Worm (Caenorhabditis elegans) whole organism, L1 larva: ENCODE results near the gene sdf-9.

Source experiments
- C16A3.4 ChIP-seq: fragments of 150-350 bp; optimal IDR thresholded peaks from 2 replicates; lab custom pipeline; 2014; ENCODE audit warnings: missing biosample characterization, missing genetic modification characterization
- Y116A8C.19 ChIP-seq: sonication (generic microtip); optimal IDR thresholded peaks from 2 replicates; lab custom pipeline; 2016; ENCODE audit warnings: missing compliant biosample characterization, missing genetic modification characterization, borderline replicate concordance
- alr-1 ChIP-seq: fragments of 200-800 bp; sonication (Bioruptor generic); optimal IDR thresholded peaks from 2 replicates; lab custom pipeline; 2018; ENCODE audit warnings: borderline replicate concordance, mild to moderate bottlenecking, missing genetic modification characterization, missing compliant biosample characterization
- ceh-82 ChIP-seq, 3 experiments: fragments of 150-350 bp in 1 of 3; sonication (generic microtip) in 2 of 3; optimal IDR thresholded peaks; 2 replicates each; lab custom pipeline; 2014 to 2017; ENCODE audit warnings: missing biosample characterization in 3 of 3, missing genetic modification characterization in 3 of 3
- ceh-88 ChIP-seq: fragments of 200-800 bp; sonication (Bioruptor generic); IDR thresholded peaks from 2 replicates; pipeline ENCODE4 v1.3.6; 2022; ENCODE audit warnings: missing genetic modification characterization, missing compliant biosample characterization
- dpl-1 ChIP-seq, 3 experiments: fragments of 150-350 bp in 2 of 3; sonication (generic microtip) in 1 of 3; optimal IDR thresholded peaks; 2 replicates each; lab custom pipeline; 2014 to 2017; ENCODE audit warnings: missing biosample characterization in 3 of 3, missing genetic modification characterization in 3 of 3, missing genetic modification reagents in 3 of 3
- efl-1 ChIP-seq, 4 experiments: fragments of 150-350 bp; optimal IDR thresholded peaks in 3 of 4; peaks in 1 of 4; 1 replicate in 1 of 4; 2 replicates in 3 of 4; lab custom pipeline; 2014; ENCODE audit warnings: missing biosample characterization in 2 of 4, missing genetic modification characterization in 2 of 4, missing genetic modification reagents in 2 of 4
- egl-27 ChIP-seq, 2 experiments: fragments of 150-350 bp in 1 of 2; sonication (generic microtip); optimal IDR thresholded peaks; 3 replicates each; lab custom pipeline; 2017 to 2018; ENCODE audit warnings: missing biosample characterization in 2 of 2, missing genetic modification characterization in 2 of 2, missing genetic modification reagents in 2 of 2
- elt-3 ChIP-seq, 6 experiments: fragments of 150-350 bp in 1 of 6; sonication (generic microtip); optimal IDR thresholded peaks; 2 replicates each; lab custom pipeline; 2017 to 2018; ENCODE audit warnings: missing biosample characterization in 6 of 6, missing genetic modification characterization in 6 of 6, inconsistent platforms in 1 of 6
- ets-5 ChIP-seq: fragments of 200-800 bp; sonication (Bioruptor generic); IDR thresholded peaks from 2 replicates; pipeline ENCODE4 v1.3.6; 2022; ENCODE audit warnings: missing genetic modification characterization, missing compliant biosample characterization
- grh-1 ChIP-seq: fragments of 200-800 bp; sonication (Bioruptor generic); IDR thresholded peaks from 2 replicates; pipeline ENCODE4 v1.3.6; 2022; ENCODE audit warnings: missing genetic modification reagents, missing genetic modification characterization, missing compliant biosample characterization
- irx-1 ChIP-seq: sonication (generic microtip); optimal IDR thresholded peaks from 2 replicates; lab custom pipeline; 2016; ENCODE audit warnings: missing genetic modification characterization, missing compliant biosample characterization
- lin-13 ChIP-seq: fragments of 150-350 bp; optimal IDR thresholded peaks from 2 replicates; lab custom pipeline; 2014; ENCODE audit warnings: missing biosample characterization, missing genetic modification reagents, missing genetic modification characterization
- lin-15B ChIP-seq: fragments of 150-350 bp; sonication (generic microtip); optimal IDR thresholded peaks from 3 replicates; lab custom pipeline; 2014; ENCODE audit warnings: missing biosample characterization, missing genetic modification characterization
- lin-35 ChIP-seq, 2 experiments: fragments of 150-350 bp; optimal IDR thresholded peaks; 2 replicates each; lab custom pipeline; 2014; ENCODE audit warnings: missing biosample characterization in 2 of 2, missing genetic modification characterization in 2 of 2, missing genetic modification reagents in 2 of 2
- lin-39 ChIP-seq: fragments of 150-350 bp; optimal IDR thresholded peaks from 2 replicates; lab custom pipeline; 2014; ENCODE audit warnings: missing biosample characterization, missing genetic modification reagents, missing genetic modification characterization
- lir-3 ChIP-seq: sonication (generic microtip); optimal IDR thresholded peaks from 2 replicates; lab custom pipeline; 2016; ENCODE audit warnings: mild to moderate bottlenecking, missing genetic modification characterization, moderate library complexity, missing compliant biosample characterization; ENCODE audit not compliant: poor library complexity
- lsy-2 ChIP-seq, 2 experiments: fragments of 150-350 bp; optimal IDR thresholded peaks; 2 replicates each; lab custom pipeline; 2014; ENCODE audit warnings: missing biosample characterization in 2 of 2, missing genetic modification characterization in 2 of 2
- mef-2 ChIP-seq: fragments of 150-350 bp; optimal IDR thresholded peaks from 2 replicates; lab custom pipeline; 2014; ENCODE audit warnings: missing biosample characterization, missing genetic modification characterization
- mep-1 ChIP-seq: fragments of 150-350 bp; optimal IDR thresholded peaks from 2 replicates; lab custom pipeline; 2014; ENCODE audit warnings: missing biosample characterization, missing genetic modification characterization
- nhr-11 ChIP-seq: fragments of 150-350 bp; optimal IDR thresholded peaks from 2 replicates; lab custom pipeline; 2014; ENCODE audit warnings: missing biosample characterization, missing genetic modification characterization
- nhr-237 ChIP-seq: fragments of 150-350 bp; optimal IDR thresholded peaks from 2 replicates; lab custom pipeline; 2014; ENCODE audit warnings: missing biosample characterization, missing genetic modification characterization
- nhr-71 ChIP-seq: sonication (generic microtip); optimal IDR thresholded peaks from 2 replicates; lab custom pipeline; 2016; ENCODE audit warnings: mild to moderate bottlenecking, missing genetic modification characterization, moderate library complexity, missing compliant biosample characterization
- nhr-76 ChIP-seq: sonication (generic microtip); optimal IDR thresholded peaks from 2 replicates; lab custom pipeline; 2017; ENCODE audit warnings: missing biosample characterization, missing genetic modification characterization
- nhr-85 ChIP-seq: sonication (generic microtip); peaks from one replicate; lab custom pipeline; 2016; ENCODE audit warnings: missing genetic modification characterization, inconsistent platforms, missing compliant biosample characterization
- nhr-90 ChIP-seq: sonication (generic microtip); optimal IDR thresholded peaks from 2 replicates; lab custom pipeline; 2016; ENCODE audit warnings: mild to moderate bottlenecking, missing genetic modification characterization, missing compliant biosample characterization; ENCODE audit not compliant: poor library complexity
- pax-3 ChIP-seq: fragments of 200-800 bp; sonication (Bioruptor generic); optimal IDR thresholded peaks from 2 replicates; lab custom pipeline; 2018; ENCODE audit warnings: mild to moderate bottlenecking, missing genetic modification characterization, moderate library complexity, missing compliant biosample characterization
- pqm-1 ChIP-seq: sonication (generic microtip); optimal IDR thresholded peaks from 3 replicates; lab custom pipeline; 2017; ENCODE audit warnings: missing biosample characterization, missing genetic modification characterization
- rnt-1 ChIP-seq: sonication (generic microtip); optimal IDR thresholded peaks from 2 replicates; lab custom pipeline; 2016; ENCODE audit warnings: mild to moderate bottlenecking, missing genetic modification characterization, moderate library complexity, missing compliant biosample characterization
- snpc-4 ChIP-seq: fragments of 150-350 bp; optimal IDR thresholded peaks from 2 replicates; lab custom pipeline; 2014; ENCODE audit warnings: missing biosample characterization, missing genetic modification characterization
- sox-4 ChIP-seq: sonication (generic microtip); optimal IDR thresholded peaks from 2 replicates; lab custom pipeline; 2016; ENCODE audit warnings: missing genetic modification characterization, missing compliant biosample characterization
- sptf-1 ChIP-seq: fragments of 150-350 bp; optimal IDR thresholded peaks from 2 replicates; lab custom pipeline; 2014; ENCODE audit warnings: missing biosample characterization, missing genetic modification characterization
- sup-37 ChIP-seq: fragments of 200-800 bp; sonication (Bioruptor generic); optimal IDR thresholded peaks from 2 replicates; lab custom pipeline; 2018; ENCODE audit warnings: mild to moderate bottlenecking, missing genetic modification characterization, missing compliant biosample characterization
- swsn-7 ChIP-seq: sonication (generic microtip); optimal IDR thresholded peaks from 2 replicates; lab custom pipeline; 2016; ENCODE audit warnings: missing genetic modification characterization, missing compliant biosample characterization
- unc-62 ChIP-seq: fragments of 150-350 bp; optimal IDR thresholded peaks from 2 replicates; lab custom pipeline; 2014; ENCODE audit warnings: missing biosample characterization, missing genetic modification reagents, missing genetic modification characterization
- xbp-1 ChIP-seq: sonication (generic microtip); optimal IDR thresholded peaks from 2 replicates; lab custom pipeline; 2016; ENCODE audit warnings: missing genetic modification characterization, missing compliant biosample characterization
- zag-1 ChIP-seq: fragments of 150-350 bp; optimal IDR thresholded peaks from 2 replicates; lab custom pipeline; 2014; ENCODE audit warnings: missing biosample characterization, missing genetic modification characterization
- zip-4 ChIP-seq: fragments of 200-800 bp; sonication (Bioruptor generic); optimal IDR thresholded peaks from 2 replicates; lab custom pipeline; 2018; ENCODE audit warnings: mild to moderate bottlenecking, missing genetic modification characterization, moderate library complexity, missing compliant biosample characterization
- ztf-11 ChIP-seq, 2 experiments: sonication (generic microtip); optimal IDR thresholded peaks; 2 replicates each; lab custom pipeline; 2016 to 2017; ENCODE audit warnings: missing genetic modification characterization in 2 of 2, missing biosample characterization in 1 of 2, missing compliant biosample characterization in 1 of 2

Gene sdf-9

DNA sequence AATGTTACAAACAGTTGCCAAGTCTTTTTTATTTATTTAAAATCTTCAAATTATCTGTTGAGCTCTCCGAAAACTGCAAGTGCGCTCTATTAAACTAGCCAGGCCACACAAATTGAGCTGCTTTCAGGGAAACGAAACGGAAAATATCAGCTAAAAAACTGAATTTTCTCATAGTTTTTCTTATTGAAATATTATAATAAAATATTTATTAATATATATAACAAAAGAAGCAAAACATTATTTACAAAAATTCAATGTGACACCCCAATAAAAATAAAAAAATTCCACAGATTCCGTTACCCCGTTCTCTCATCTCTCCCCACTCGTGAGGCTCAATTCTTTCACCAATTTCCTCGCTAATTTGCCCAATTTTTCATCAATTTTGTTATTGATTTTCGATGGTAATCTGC lies 34.5 kb downstream of the sdf-9 start (continued):
- TF ChIP-seq xbp-1 (tag; lab: Kevin White, UChicago): peak; percentile 33
- no peak for TF ChIP-seq sup-37 (GFP tag; lab: Kevin White, UChicago)
- peak; percentile 34; the same call in 1 of the 2 replicates for TF ChIP-seq ceh-88
- no peak for TF ChIP-seq mef-2
- peak; percentile 60 for TF ChIP-seq pax-3 (tag; lab: Kevin White, UChicago)
- TF ChIP-seq C16A3.4: peak; percentile 22
- TF ChIP-seq sptf-1 (tag; lab: Kevin White, UChicago): no peak
- peak in 2 of 3 experiments; percentile 5 to 13 for TF ChIP-seq ceh-82 (tag; optimal IDR thresholded peaks at IDR 0.05; lab: Kevin White, UChicago)
- TF ChIP-seq rnt-1 (tag; lab: Kevin White, UChicago): no peak
- no peak for TF ChIP-seq unc-62 (GFP tag; lab: Kevin White, UChicago)
- no peak for TF ChIP-seq ztf-11 (tag; optimal IDR thresholded peaks at IDR 0.05; lab: Kevin White, UChicago)
- TF ChIP-seq lir-3 (tag; lab: Kevin White, UChicago): peak; percentile 37
- no peak for TF ChIP-seq zag-1 (tag; lab: Kevin White, UChicago)
- no peak for TF ChIP-seq sox-4 (tag; lab: Kevin White, UChicago)
- peak; percentile 2 for TF ChIP-seq swsn-7 (tag; lab: Kevin White, UChicago)
- peak; percentile 19 for TF ChIP-seq mep-1

DNA sequence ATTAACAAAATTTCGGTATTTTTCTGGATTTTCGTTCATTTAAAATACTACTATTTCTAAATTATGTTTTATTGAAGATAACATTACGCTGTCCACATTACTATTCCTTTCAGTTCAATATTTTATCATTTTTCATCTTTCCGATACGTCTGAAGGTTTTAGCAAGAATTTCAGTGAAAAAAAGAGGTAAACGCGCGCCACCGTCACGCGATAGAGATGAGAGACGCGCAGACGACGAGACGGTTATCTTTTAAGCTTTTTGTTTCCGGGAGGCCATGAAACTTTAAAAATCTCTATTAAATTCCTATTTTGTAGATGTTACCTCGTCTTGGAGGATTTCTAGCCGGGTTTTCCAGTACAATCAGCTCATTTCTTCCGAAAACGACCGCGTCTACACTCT lies 39.7 kb downstream of the sdf-9 start, which contains the start of gene mrps-12:
Gene mrps-12 (plus strand): TSS at position 316 of the 400 bp plus-strand sequence.
- TF ChIP-seq lin-13 (GFP tag; lab: Kevin White, UChicago) (no peak), elt-3 (tag; optimal IDR thresholded peaks at IDR 0.05; lab: Kevin White, UChicago) (no peak), dpl-1 (GFP tag; optimal IDR thresholded peaks at IDR 0.05; lab: Kevin White, UChicago) (peak in 1 of 3 experiments; percentile 15), egl-27 (tag; optimal IDR thresholded peaks at IDR 0.05; lab: Kevin White, UChicago) (no peak), lin-35 (GFP tag; optimal IDR thresholded peaks at IDR 0.05; lab: Kevin White, UChicago) (peak; percentile 17 to 42), lsy-2 (tag; optimal IDR thresholded peaks at IDR 0.05; lab: Kevin White, UChicago) (peak; percentile 7 to 61), grh-1 (no peak), rnt-1 (tag; lab: Kevin White, UChicago) (peak; percentile 9), lin-15B (tag; lab: Kevin White, UChicago) (peak; percentile 14), nhr-71 (tag; lab: Kevin White, UChicago) (peak; percentile 35), efl-1 (optimal IDR thresholded peaks at IDR 0.05; lab: Kevin White, UChicago) (peak; percentile 12 to 37), efl-1 (GFP tag; optimal IDR thresholded peaks at IDR 0.05 in 1 of 2; lab: Kevin White, UChicago) (peak in 1 of 2 experiments; percentile 29), C16A3.4 (no peak)
- TF ChIP-seq, all 84 proteins: peak for 7

DNA sequence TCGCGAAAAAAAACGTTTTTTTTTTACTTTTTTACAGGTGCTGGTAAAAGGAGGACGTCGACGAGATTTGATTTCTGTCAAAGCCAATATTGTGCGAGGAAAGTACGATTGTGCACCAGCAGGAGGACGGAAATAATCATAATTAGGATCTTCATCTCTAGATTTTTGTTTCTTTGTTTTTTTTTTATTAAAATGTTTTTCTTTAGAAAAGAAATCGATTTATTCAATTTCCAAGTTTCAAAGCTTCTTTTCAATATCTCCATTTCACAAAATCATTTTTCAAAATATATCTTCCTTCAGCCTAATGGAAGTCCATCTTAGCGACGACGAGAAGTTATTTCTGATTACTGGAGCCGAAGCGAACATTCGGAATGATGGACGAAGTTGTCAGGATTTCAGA lies 40.5 kb downstream of the sdf-9 start, which contains the start of gene exos-7:
Gene exos-7 (plus strand): TSS at position 301 of the 400 bp plus-strand sequence.
- TF ChIP-seq nhr-85: peak; percentile 51
- no peak for TF ChIP-seq sup-37 (GFP tag; lab: Kevin White, UChicago)
- TF ChIP-seq, all 84 proteins: peak for 1

DNA sequence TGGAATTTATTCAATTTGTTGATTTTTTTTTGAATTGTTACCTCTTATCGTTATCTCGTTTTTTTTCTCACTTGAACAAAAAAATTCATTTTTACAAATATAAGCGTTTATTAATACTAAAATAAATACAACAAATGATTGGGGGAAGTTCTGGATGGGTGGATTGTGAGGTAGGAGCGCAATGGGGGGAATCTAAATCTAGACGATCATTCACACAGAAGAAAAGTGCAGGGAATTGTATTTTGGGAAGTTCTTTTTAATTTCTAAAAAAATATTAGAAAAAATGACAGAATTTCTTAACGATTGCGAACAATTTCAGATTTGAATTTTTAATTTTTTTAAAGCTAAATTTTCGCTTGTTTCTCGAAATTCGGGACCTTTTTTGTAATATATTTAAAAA lies 43.5 kb downstream of the sdf-9 start:
- TF ChIP-seq ceh-88: no peak
- no peak for TF ChIP-seq sup-37 (GFP tag; lab: Kevin White, UChicago)
- no peak for TF ChIP-seq irx-1
- TF ChIP-seq ceh-82 (tag; optimal IDR thresholded peaks at IDR 0.05; lab: Kevin White, UChicago): no peak
- TF ChIP-seq nhr-11: no peak
- no peak for TF ChIP-seq ets-5 (GFP tag; lab: Robert Waterston, UW)
- TF ChIP-seq zip-4 (GFP tag; lab: Kevin White, UChicago): no peak
- no peak for TF ChIP-seq lin-39

DNA sequence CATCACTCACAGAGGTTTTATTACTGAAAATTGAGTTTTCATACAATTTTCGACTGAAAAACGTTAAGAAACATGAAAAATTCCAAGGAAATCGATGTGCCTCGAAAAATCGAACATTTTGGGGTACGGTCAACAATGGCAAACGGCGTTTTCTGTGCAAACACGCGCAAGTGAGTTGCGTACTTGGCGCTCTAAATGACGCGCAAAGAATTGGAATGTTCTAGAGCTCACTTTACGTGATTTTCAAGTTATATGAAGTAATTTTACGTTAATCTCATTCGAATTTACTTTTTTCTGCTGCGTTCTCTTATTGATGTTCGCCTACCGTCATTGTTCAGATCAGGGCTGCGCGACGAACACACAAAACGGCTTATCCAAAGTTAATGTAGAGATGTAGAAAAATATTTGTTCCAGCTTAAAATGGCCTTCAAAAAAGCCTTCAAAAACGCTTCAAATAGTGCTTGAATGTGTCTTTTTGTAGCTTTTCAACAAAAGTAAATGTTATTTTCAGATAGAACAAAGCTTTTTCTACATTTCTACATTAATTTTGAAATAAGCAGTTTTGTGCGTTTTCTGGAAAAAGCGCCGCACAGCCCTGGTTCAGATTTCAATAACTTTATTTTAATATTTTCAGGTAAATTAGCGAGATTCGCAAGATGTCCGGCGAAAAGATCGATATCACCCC lies 47.6 kb downstream of the sdf-9 start, which contains the start of the genes F31D4.2 and fkb-6:
Gene F31D4.2 (minus strand): TSS at position 23 of the 685 bp plus-strand sequence.
Gene fkb-6 (plus strand): TSS at position 635 of the 685 bp plus-strand sequence.
- TF ChIP-seq unc-62 (GFP tag; lab: Kevin White, UChicago) (no peak), nhr-90 (tag; lab: Kevin White, UChicago) (peak; percentile 73), mep-1 (peak; percentile 87), sptf-1 (tag; lab: Kevin White, UChicago) (no peak), zip-4 (GFP tag; lab: Kevin White, UChicago) (peak; percentile 52), nhr-237 (tag; lab: Kevin White, UChicago) (peak; percentile 2), ceh-82 (tag; optimal IDR thresholded peaks at IDR 0.05; lab: Kevin White, UChicago) (peak; percentile 71 to 84 (median 77)), swsn-7 (tag; lab: Kevin White, UChicago) (peak; percentile 88), alr-1 (tag; lab: Kevin White, UChicago) (no peak), ets-5 (GFP tag; lab: Robert Waterston, UW) (no peak), elt-3 (tag; optimal IDR thresholded peaks at IDR 0.05; lab: Kevin White, UChicago) (peak in 2 of 6 experiments; percentile 34 to 35), snpc-4 (tag; lab: Kevin White, UChicago) (peak; percentile 57), nhr-76 (no peak), pqm-1 (tag; lab: Kevin White, UChicago) (no peak), mef-2 (no peak), Y116A8C.19 (tag; lab: Kevin White, UChicago) (no peak), xbp-1 (tag; lab: Kevin White, UChicago) (peak; percentile 76), zag-1 (tag; lab: Kevin White, UChicago) (no peak), C16A3.4 (peak; percentile 84), lir-3 (tag; lab: Kevin White, UChicago) (no peak)
